Worm (Caenorhabditis elegans) whole organism, midembryonic: ENCODE measurements around the gene srlf-4.
"Not testable (repeated sequence)": the region's sequence is repeated elsewhere in the genome, so short reads cannot be mapped to it uniquely, and the experiment has no call there.

Experiments
- T22C8.4 ChIP-seq: fragments of 200-800 bp; sonication (Bioruptor generic); IDR thresholded peaks from 2 replicates; pipeline ENCODE4 v1.3.6; 2022; ENCODE audit warnings: missing genetic modification characterization, missing compliant biosample characterization
- cog-1 ChIP-seq: sonication (generic microtip); optimal IDR thresholded peaks from 2 replicates; lab custom pipeline; 2016; ENCODE audit warnings: missing genetic modification characterization, missing compliant biosample characterization
- flt-1 ChIP-seq: fragments of 200-800 bp; sonication (Bioruptor generic); IDR thresholded peaks from 2 replicates; pipeline ENCODE4 v1.3.6; 2022; ENCODE audit warnings: missing genetic modification characterization, missing compliant biosample characterization
- klf-2 ChIP-seq: fragments of 200-800 bp; sonication (Bioruptor generic); conservative IDR thresholded peaks from 2 replicates; pipeline ENCODE4 v1.3.6; 2022; ENCODE audit warnings: missing genetic modification reagents, missing genetic modification characterization, missing compliant biosample characterization
- med-1 ChIP-seq: sonication (generic microtip); optimal IDR thresholded peaks from 2 replicates; lab custom pipeline; 2017; ENCODE audit warnings: missing genetic modification characterization, mild to moderate bottlenecking, missing compliant biosample characterization, antibody characterized with exemption, missing genetic modification reagents; ENCODE audit not compliant: insufficient read depth
- ref-1 ChIP-seq: fragments of 200-800 bp; sonication (Bioruptor generic); conservative IDR thresholded peaks from 2 replicates; pipeline ENCODE4 v1.3.6; 2022; ENCODE audit warnings: missing genetic modification reagents, missing genetic modification characterization, missing compliant biosample characterization
- tab-1 ChIP-seq: fragments of 200-800 bp; sonication (Bioruptor generic); IDR thresholded peaks from 2 replicates; pipeline ENCODE4 v1.3.6; 2022; ENCODE audit warnings: missing genetic modification characterization, missing compliant biosample characterization
- ztf-23 ChIP-seq: fragments of 200-800 bp; sonication (Bioruptor generic); IDR thresholded peaks from 2 replicates; pipeline ENCODE4 v1.3.6; 2022; ENCODE audit warnings: missing genetic modification reagents, missing genetic modification characterization, missing compliant biosample characterization
- ztf-29 ChIP-seq: fragments of 200-800 bp; sonication (Bioruptor generic); IDR thresholded peaks from 2 replicates; pipeline ENCODE4 v1.3.6; 2022; ENCODE audit warnings: missing genetic modification reagents, missing genetic modification characterization, missing compliant biosample characterization

srlf-4 gene

DNA sequence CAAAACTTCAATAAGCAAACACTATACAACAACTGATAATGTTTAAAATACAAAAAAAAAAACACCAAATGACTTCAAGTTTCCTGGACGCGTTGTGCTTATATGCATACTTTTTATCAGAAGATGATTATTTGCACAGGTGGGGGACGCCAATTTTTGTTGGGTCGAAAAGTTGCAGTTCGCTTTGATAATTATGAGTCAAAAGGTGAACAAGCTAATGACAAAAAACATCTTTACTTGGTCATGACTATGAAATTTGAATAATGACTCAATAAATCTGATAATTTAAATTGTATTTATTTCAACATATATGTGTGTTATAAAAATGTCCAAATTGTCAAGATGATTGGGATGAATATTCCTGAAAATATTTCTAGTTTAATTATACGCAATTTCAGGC, 41.0 kb downstream of the srlf-4 start, which contains the start of gene ZK896.4:
Gene ZK896.4, minus strand, starts transcription at position 101 of the 400 bp plus-strand sequence.
- TF ChIP-seq tab-1 (GFP tag; lab: Robert Waterston, UW) (no peak), flt-1 (GFP tag; lab: Robert Waterston, UW) (no peak), T22C8.4 (GFP tag; lab: Robert Waterston, UW) (no peak), cog-1 (tag; lab: Kevin White, UChicago) (no peak), med-1 (no peak), ref-1 (GFP tag; lab: Robert Waterston, UW) (no peak), ztf-29 (GFP tag; lab: Robert Waterston, UW) (no peak), klf-2 (GFP tag; lab: Robert Waterston, UW) (no peak), ztf-23 (GFP tag; lab: Robert Waterston, UW) (no peak)

DNA sequence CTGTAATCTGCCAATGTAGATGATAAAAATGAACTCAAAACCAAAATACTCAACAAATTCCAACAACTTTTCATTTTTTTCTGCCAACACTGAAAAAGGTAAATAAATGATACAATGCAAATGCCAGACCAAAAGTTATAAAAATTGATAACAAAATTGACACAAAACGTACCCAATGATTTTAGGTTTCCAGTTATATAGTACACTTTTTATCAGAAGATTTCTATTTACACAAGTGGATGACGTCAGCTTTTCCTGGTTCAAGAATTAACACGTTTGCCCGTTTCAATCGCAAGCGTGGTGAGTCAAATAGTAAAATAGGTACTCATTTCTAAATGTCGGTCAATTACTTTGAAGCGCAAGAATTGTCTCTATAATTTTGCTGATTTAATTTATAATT, 44.7 kb downstream of the srlf-4 start, which contains the start of gene ZK896.5:
Gene ZK896.5, minus strand, starts transcription at position 89 of the 400 bp plus-strand sequence.
- TF ChIP-seq T22C8.4 (GFP tag; lab: Robert Waterston, UW) (no peak), ztf-29 (GFP tag; lab: Robert Waterston, UW) (no peak), flt-1 (GFP tag; lab: Robert Waterston, UW) (no peak), ztf-23 (GFP tag; lab: Robert Waterston, UW) (no peak), klf-2 (GFP tag; lab: Robert Waterston, UW) (no peak), ref-1 (GFP tag; lab: Robert Waterston, UW) (no peak), med-1 (no peak), tab-1 (GFP tag; lab: Robert Waterston, UW) (no peak), cog-1 (tag; lab: Kevin White, UChicago) (no peak)

DNA sequence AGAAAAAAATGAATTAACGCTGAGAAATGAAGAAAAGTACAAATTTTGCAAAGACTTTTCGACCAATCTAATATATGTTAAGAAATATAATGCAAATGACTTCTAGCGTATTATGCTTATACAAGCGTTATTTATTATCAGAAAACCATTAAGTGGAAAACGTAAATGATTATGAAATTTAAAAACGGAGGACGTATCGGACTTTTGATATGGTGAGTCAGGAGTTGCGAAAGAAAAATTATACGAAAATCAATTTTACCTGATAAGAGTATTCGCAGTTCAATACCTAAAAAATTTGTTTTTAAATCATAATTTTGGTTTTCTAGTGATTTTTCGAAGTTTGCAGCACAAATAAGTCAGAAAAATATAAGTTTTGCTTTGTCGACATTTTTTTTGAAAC, 47.7 kb downstream of the srlf-4 start:
- no peak for TF ChIP-seq ref-1 (GFP tag; lab: Robert Waterston, UW)
- no peak for TF ChIP-seq ztf-23 (GFP tag; lab: Robert Waterston, UW)
- TF ChIP-seq cog-1 (tag; lab: Kevin White, UChicago): no peak
- no peak for TF ChIP-seq klf-2 (GFP tag; lab: Robert Waterston, UW)
- TF ChIP-seq ztf-29 (GFP tag; lab: Robert Waterston, UW): no peak
- no peak for TF ChIP-seq med-1

DNA sequence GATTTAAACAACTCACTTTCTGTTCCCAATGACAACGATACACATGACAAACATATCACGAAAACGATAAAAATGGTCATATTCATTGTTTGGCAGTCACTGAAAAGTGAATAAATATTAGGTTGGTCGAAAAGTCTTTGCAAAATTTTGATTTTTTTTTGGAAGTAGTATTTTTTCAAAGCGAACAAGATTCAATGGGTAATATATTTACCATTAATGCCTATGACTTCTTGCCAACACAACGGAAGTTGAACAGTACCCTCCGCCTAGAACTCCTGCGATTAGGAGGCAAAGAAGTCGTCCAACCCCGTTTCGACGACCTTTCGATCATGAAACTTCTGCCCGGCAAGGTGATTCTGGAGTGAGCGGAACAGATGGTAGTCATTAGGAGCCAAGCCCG, 49.0 kb downstream of the srlf-4 start, which contains the start of gene ZK896.1:
Gene ZK896.1, minus strand, starts transcription at position 101 of the 400 bp plus-strand sequence.
- not testable (repeated sequence) for TF ChIP-seq med-1; cog-1 (tag; lab: Kevin White, UChicago); klf-2 (GFP tag; lab: Robert Waterston, UW)
